Worm (Caenorhabditis elegans): ENCODE results near the gene T27A8.7.

T27A8.7 gene

ce11 chrX:16076470-16076869 is 21.1 kb downstream of the T27A8.7 start, which contains the start of gene C30F2.4:
C30F2.4 (minus strand) TSS chrX:16076570.
- TF ChIP-seq unc-62 (GFP tag; optimal IDR thresholded peaks at IDR 0.05) = no peak

ce11 chrX:16078695-16079094 is 23.4 kb downstream of the T27A8.7 start:
- TF ChIP-seq unc-62 (GFP tag; optimal IDR thresholded peaks at IDR 0.05) = no peak

- TF ChIP-seq unc-62 (GFP tag; optimal IDR thresholded peaks at IDR 0.05) = no peak
These were observed 26.7 kb downstream of the T27A8.7 start, which contains the start of gene idpp-14 for ce11 chrX:16082024-16082423. idpp-14 (plus strand) TSS chrX:16082347.

- no peak for TF ChIP-seq unc-62 (GFP tag; optimal IDR thresholded peaks at IDR 0.05)
These were observed 29.7 kb downstream of the T27A8.7 start, which contains the start of gene C30F2.2 for ce11 chrX:16085094-16085493. C30F2.2 (minus strand) TSS chrX:16085215.

ce11 chrX:16087842-16088241 is 32.5 kb downstream of the T27A8.7 start:
- no peak for TF ChIP-seq unc-62 (GFP tag; optimal IDR thresholded peaks at IDR 0.05)

ce11 chrX:16091166-16091565 is 35.8 kb downstream of the T27A8.7 start:
- TF ChIP-seq unc-62 (GFP tag; optimal IDR thresholded peaks at IDR 0.05) = no peak

- TF ChIP-seq unc-62 (GFP tag; optimal IDR thresholded peaks at IDR 0.05) = no peak
These were observed 39.0 kb downstream of the T27A8.7 start, which contains the start of gene C30F2.5 for ce11 chrX:16094370-16094769. C30F2.5 (plus strand) TSS chrX:16094670.

ce11 chrX:16098104-16098638 is 42.8 kb downstream of the T27A8.7 start:
- no peak for TF ChIP-seq unc-62 (GFP tag; optimal IDR thresholded peaks at IDR 0.05)

- TF ChIP-seq unc-62 (GFP tag; optimal IDR thresholded peaks at IDR 0.05) = no peak
These were observed 43.9 kb downstream of the T27A8.7 start for ce11 chrX:16099251-16099650.

- TF ChIP-seq unc-62 (GFP tag; optimal IDR thresholded peaks at IDR 0.05) = no peak
These were observed 48.1 kb downstream of the T27A8.7 start, which contains the start of gene ZK1073.2 for ce11 chrX:16103396-16103795. ZK1073.2 (plus strand) TSS chrX:16103696.

ce11 chrX:16105863-16106262 is 50.5 kb downstream of the T27A8.7 start:
- no peak for TF ChIP-seq unc-62 (GFP tag; optimal IDR thresholded peaks at IDR 0.05)

All from whole organism, dauer.